Worm (Caenorhabditis elegans): ENCODE results near the gene fbxb-102.

The fbxb-102 gene

DNA sequence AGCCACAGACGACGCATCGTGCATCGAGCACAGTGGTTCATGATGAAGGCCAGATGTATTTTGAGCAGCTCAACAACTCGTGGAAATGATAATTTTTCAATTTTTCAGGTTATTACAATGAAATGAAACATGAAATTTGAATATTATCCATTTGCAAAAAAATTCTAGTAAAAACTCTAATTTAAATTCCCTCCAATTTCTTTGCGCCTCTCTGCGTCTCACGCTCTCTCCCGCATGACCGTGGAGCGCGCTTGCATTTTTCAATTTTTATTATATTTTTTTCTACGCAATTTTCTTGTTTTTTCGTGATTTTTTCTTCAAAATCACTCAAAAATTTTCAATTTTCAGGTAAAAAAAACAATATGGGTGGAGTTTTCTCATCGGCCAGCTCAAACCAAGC lies 23.3 kb upstream of the fbxb-102 start, which contains the start of gene tag-281 (continued):
- TF ChIP-seq efl-1 (GFP tag; optimal IDR thresholded peaks at IDR 0.05): peak; percentile 87
- peak; percentile 59 for TF ChIP-seq rcor-1 (GFP tag; IDR thresholded peaks at IDR 0.05)
- no peak for TF ChIP-seq ztf-18 (tag; optimal IDR thresholded peaks at IDR 0.05)
- TF ChIP-seq let-607 (tag; optimal IDR thresholded peaks at IDR 0.05): no peak
- no peak for TF ChIP-seq F23B12.7 (tag; optimal IDR thresholded peaks at IDR 0.05; ENCODE audit: insufficient read depth)
- no peak for TF ChIP-seq nhr-179 (tag; optimal IDR thresholded peaks at IDR 0.05)
- TF ChIP-seq nfyb-1 (GFP tag; IDR thresholded peaks at IDR 0.05): no peak
- no peak for TF ChIP-seq C06A6.2 (GFP tag; conservative IDR thresholded peaks at IDR 0.05)
- TF ChIP-seq mxl-1 (tag; optimal IDR thresholded peaks at IDR 0.05): no peak
- TF ChIP-seq Y95B8A.8 (GFP tag; IDR thresholded peaks at IDR 0.05): no peak
- no peak for TF ChIP-seq sptf-2 (GFP tag; optimal IDR thresholded peaks at IDR 0.05)
- TF ChIP-seq die-1 (tag; optimal IDR thresholded peaks at IDR 0.05): no peak
- TF ChIP-seq B0261.1 (tag; optimal IDR thresholded peaks at IDR 0.05): no peak
- TF ChIP-seq ztf-6 (GFP tag; IDR thresholded peaks at IDR 0.05): no peak
- no peak for TF ChIP-seq zfh-2 (GFP tag; conservative IDR thresholded peaks at IDR 0.05)
- no peak for TF ChIP-seq him-1 (tag; optimal IDR thresholded peaks at IDR 0.05)
- no peak for TF ChIP-seq aptf-3 (GFP tag; IDR thresholded peaks at IDR 0.05)
- TF ChIP-seq madf-6 (GFP tag; IDR thresholded peaks at IDR 0.05): peak; percentile 79
- TF ChIP-seq let-526 (GFP tag; IDR thresholded peaks at IDR 0.05): no peak
- TF ChIP-seq athp-1 (tag; optimal IDR thresholded peaks at IDR 0.05): peak; percentile 25
- TF ChIP-seq snpc-1.3 (tag; optimal IDR thresholded peaks at IDR 0.05; ENCODE audit: insufficient read depth): peak; percentile 38
- TF ChIP-seq F49E8.2 (tag; optimal IDR thresholded peaks at IDR 0.05; ENCODE audit: insufficient read depth): peak; percentile 41
- no peak for TF ChIP-seq mel-28 (tag; optimal IDR thresholded peaks at IDR 0.05; ENCODE audit: borderline replicate concordance)
- no peak for TF ChIP-seq ets-4 (GFP tag; optimal IDR thresholded peaks at IDR 0.05)
- no peak for TF ChIP-seq cebp-1 (GFP tag; IDR thresholded peaks at IDR 0.05)
- TF ChIP-seq cebp-1 (tag; optimal IDR thresholded peaks at IDR 0.05): no peak
- TF ChIP-seq nhr-80 (tag; optimal IDR thresholded peaks at IDR 0.05): no peak
- TF ChIP-seq tlf-1 (GFP tag; optimal IDR thresholded peaks at IDR 0.05): no peak
- TF ChIP-seq hlh-12 (tag; optimal IDR thresholded peaks at IDR 0.05): no peak
- TF ChIP-seq egrh-3 (GFP tag; IDR thresholded peaks at IDR 0.05): no peak
- no peak for TF ChIP-seq egl-18 (GFP tag; IDR thresholded peaks at IDR 0.05)
- no peak for TF ChIP-seq ceh-79 (tag; optimal IDR thresholded peaks at IDR 0.05)
- TF ChIP-seq bed-2 (GFP tag; IDR thresholded peaks at IDR 0.05): no peak
- TF ChIP-seq dpff-1 (tag; optimal IDR thresholded peaks at IDR 0.05): no peak
- no peak for TF ChIP-seq F52B5.7 (tag; optimal IDR thresholded peaks at IDR 0.05)
- TF ChIP-seq bed-1 (GFP tag; IDR thresholded peaks at IDR 0.05): no peak
- no peak for TF ChIP-seq gei-17 (GFP tag; optimal IDR thresholded peaks at IDR 0.05)
- TF ChIP-seq ama-1 (optimal IDR thresholded peaks at IDR 0.05): no peak
- TF ChIP-seq ama-1 (GFP tag; optimal IDR thresholded peaks at IDR 0.05): no peak
- peak; percentile 98 for TF ChIP-seq mcd-1 (GFP tag; IDR thresholded peaks at IDR 0.05)
- no peak for TF ChIP-seq F39B2.1 (GFP tag; IDR thresholded peaks at IDR 0.05)
- TF ChIP-seq F57A8.1 (GFP tag; optimal IDR thresholded peaks at IDR 0.05): no peak
- TF ChIP-seq ztf-25 (GFP tag; IDR thresholded peaks at IDR 0.05): no peak
- peak; percentile 56; the same call in 1 of the 2 replicates for TF ChIP-seq dox-1 (GFP tag; IDR thresholded peaks at IDR 0.05)
- TF ChIP-seq sea-2 (GFP tag; IDR thresholded peaks at IDR 0.05): no peak
- no peak for TF ChIP-seq B0035.1 (tag; optimal IDR thresholded peaks at IDR 0.05)
- TF ChIP-seq T26A5.8 (tag; optimal IDR thresholded peaks at IDR 0.05): no peak
- no peak for TF ChIP-seq madf-10 (tag; optimal IDR thresholded peaks at IDR 0.05)
- TF ChIP-seq lin-40 (tag; optimal IDR thresholded peaks at IDR 0.05): no peak
- TF ChIP-seq lir-1 (GFP tag; conservative IDR thresholded peaks at IDR 0.05): 0 out of 2 replicates have a peak, but pooled peaks have one; percentile 14
- TF ChIP-seq hsf-1 (GFP tag; IDR thresholded peaks at IDR 0.05): peak; percentile 53
